Worm (Caenorhabditis elegans) whole organism, young adult: ENCODE measurements around the gene T19C4.1.

Experiments used
- B0336.3 ChIP-seq: fragments of 200-800 bp; sonication (Bioruptor generic); IDR thresholded peaks from 2 replicates; pipeline ENCODE4 v1.3.6; 2022; ENCODE audit warnings: missing genetic modification characterization, missing compliant biosample characterization
- F39B2.1 ChIP-seq: fragments of 200-800 bp; sonication (Bioruptor generic); IDR thresholded peaks from 2 replicates; pipeline ENCODE4 v1.3.6; 2022; ENCODE audit warnings: missing genetic modification reagents, missing genetic modification characterization, missing compliant biosample characterization
- ZK185.1 ChIP-seq: sonication (generic microtip); optimal IDR thresholded peaks from 2 replicates; lab custom pipeline; 2016; ENCODE audit warnings: mild to moderate bottlenecking, missing genetic modification characterization, missing compliant biosample characterization; ENCODE audit not compliant: poor library complexity, severe bottlenecking
- bed-1 ChIP-seq: fragments of 200-800 bp; sonication (Bioruptor generic); IDR thresholded peaks from 2 replicates; pipeline ENCODE4 v1.3.6; 2022; ENCODE audit warnings: missing genetic modification reagents, missing genetic modification characterization, missing compliant biosample characterization
- ceh-100 ChIP-seq: fragments of 200-800 bp; sonication (Bioruptor generic); IDR thresholded peaks from 2 replicates; pipeline ENCODE4 v1.3.6; 2022; ENCODE audit warnings: missing genetic modification reagents, missing genetic modification characterization, missing compliant biosample characterization
- die-1 ChIP-seq: sonication (generic microtip); optimal IDR thresholded peaks from 2 replicates; lab custom pipeline; 2016; ENCODE audit warnings: missing genotype, mild to moderate bottlenecking, missing genetic modification characterization, missing compliant biosample characterization
- egl-18 ChIP-seq: fragments of 200-800 bp; sonication (Bioruptor generic); IDR thresholded peaks from 2 replicates; pipeline ENCODE4 v1.3.6; 2022; ENCODE audit warnings: missing genetic modification reagents, missing genetic modification characterization, missing compliant biosample characterization
- gei-17 ChIP-seq: fragments of 200-800 bp; sonication (Bioruptor generic); optimal IDR thresholded peaks from 2 replicates; lab custom pipeline; 2018; ENCODE audit warnings: mild to moderate bottlenecking, missing genetic modification characterization, missing compliant biosample characterization
- hlh-26 ChIP-seq: fragments of 200-800 bp; sonication (Bioruptor generic); conservative IDR thresholded peaks from 2 replicates; pipeline ENCODE4 v1.3.6; 2022; ENCODE audit warnings: missing genetic modification reagents, missing genetic modification characterization, missing compliant biosample characterization
- lin-40 ChIP-seq: sonication (generic microtip); optimal IDR thresholded peaks from 2 replicates; lab custom pipeline; 2016; ENCODE audit warnings: missing genetic modification characterization, mild to moderate bottlenecking, missing compliant biosample characterization, missing genotype, missing genetic modification reagents
- nhr-90 ChIP-seq: sonication (generic microtip); optimal IDR thresholded peaks from 2 replicates; lab custom pipeline; 2016; ENCODE audit warnings: missing genotype, mild to moderate bottlenecking, missing genetic modification characterization, missing compliant biosample characterization
- rcor-1 ChIP-seq: fragments of 200-800 bp; sonication (Bioruptor generic); IDR thresholded peaks from 2 replicates; pipeline ENCODE4 v1.3.6; 2022; ENCODE audit warnings: missing genetic modification reagents, missing genetic modification characterization, missing compliant biosample characterization
- unc-62 ChIP-seq: fragments of 150-350 bp; optimal IDR thresholded peaks from 2 replicates; lab custom pipeline; 2014; ENCODE audit warnings: missing biosample characterization, missing genetic modification reagents, missing genetic modification characterization

DNA sequence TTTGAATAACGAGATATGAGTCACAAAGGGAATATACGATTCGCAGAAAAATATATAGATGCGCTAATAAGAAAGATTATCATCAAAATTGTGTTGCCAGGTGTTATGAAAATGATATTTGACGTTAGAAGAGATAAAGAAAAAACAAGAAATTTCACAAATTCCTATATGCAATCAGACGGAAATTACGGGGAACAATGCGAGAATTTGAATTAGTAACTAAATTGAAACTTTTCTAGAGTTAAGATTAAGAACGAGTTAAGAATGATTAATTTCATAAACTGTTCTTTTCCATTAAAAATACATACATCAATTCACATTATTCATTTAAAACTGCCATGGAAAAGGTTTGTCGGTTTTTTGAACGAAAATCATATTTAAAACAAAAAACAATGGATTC is 46.6 kb downstream of the T19C4.1 start, which contains the start of gene clc-6:
- no peak for TF ChIP-seq B0336.3 (GFP tag; lab: Robert Waterston, UW)
- TF ChIP-seq egl-18 (GFP tag; lab: Robert Waterston, UW): no peak
- TF ChIP-seq rcor-1 (GFP tag; lab: Robert Waterston, UW): no peak
- TF ChIP-seq gei-17 (GFP tag; lab: Kevin White, UChicago): no peak
- no peak for TF ChIP-seq F39B2.1 (GFP tag; lab: Robert Waterston, UW)
- no peak for TF ChIP-seq ceh-100 (GFP tag; lab: Robert Waterston, UW)
- TF ChIP-seq die-1: no peak
- no peak for TF ChIP-seq hlh-26 (GFP tag; lab: Robert Waterston, UW)
- no peak for TF ChIP-seq ZK185.1
- no peak for TF ChIP-seq bed-1 (GFP tag; lab: Robert Waterston, UW)
- TF ChIP-seq unc-62 (GFP tag; lab: Kevin White, UChicago): no peak
- TF ChIP-seq lin-40 (tag; lab: Kevin White, UChicago): no peak
- no peak for TF ChIP-seq nhr-90 (tag; lab: Kevin White, UChicago)
